Worm (Caenorhabditis elegans): ENCODE results near the gene gcy-4.

The gcy-4 gene

DNA sequence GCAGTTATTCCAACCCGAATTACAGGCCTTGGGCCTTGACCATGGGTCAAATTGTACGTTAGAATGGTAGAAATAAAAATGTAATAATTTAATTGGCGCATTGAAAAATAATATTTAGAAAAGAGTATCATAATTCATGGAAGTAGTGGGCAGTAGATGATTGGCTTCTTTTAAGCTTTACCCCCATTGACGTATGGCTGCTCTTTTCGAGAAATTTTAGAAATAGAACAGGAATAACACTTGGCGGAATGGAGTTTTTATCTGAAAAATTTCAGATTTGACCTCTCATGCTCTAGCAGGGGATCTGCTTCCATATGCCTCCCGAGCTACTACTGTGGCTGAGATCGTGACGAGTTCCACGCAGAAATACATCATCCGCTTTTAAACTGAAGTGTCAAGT, at the start of gene gcy-4:
Gene gcy-4, minus strand, starts transcription at position 101 of the 400 bp plus-strand sequence.
- no peak for TF ChIP-seq ccch-3 (GFP tag; optimal IDR thresholded peaks at IDR 0.05)
- TF ChIP-seq aptf-3 (GFP tag; IDR thresholded peaks at IDR 0.05), result no peak
- no peak for TF ChIP-seq C06A6.2 (GFP tag; conservative IDR thresholded peaks at IDR 0.05)
- TF ChIP-seq rec-8 (tag; optimal IDR thresholded peaks at IDR 0.05), result no peak
- no peak for TF ChIP-seq bed-2 (GFP tag; IDR thresholded peaks at IDR 0.05)
- TF ChIP-seq lin-54 (GFP tag; optimal IDR thresholded peaks at IDR 0.05), result no peak
- TF ChIP-seq efl-1 (GFP tag; optimal IDR thresholded peaks at IDR 0.05), result no peak
- TF ChIP-seq pha-4 (tag; optimal IDR thresholded peaks at IDR 0.05), result no peak
- no peak for TF ChIP-seq ztf-26 (tag; optimal IDR thresholded peaks at IDR 0.05)
- no peak for TF ChIP-seq T26A5.8 (tag; optimal IDR thresholded peaks at IDR 0.05)
- TF ChIP-seq ceh-40 (GFP tag; IDR thresholded peaks at IDR 0.05), result no peak
- TF ChIP-seq chd-7 (tag; optimal IDR thresholded peaks at IDR 0.05), result no peak

DNA sequence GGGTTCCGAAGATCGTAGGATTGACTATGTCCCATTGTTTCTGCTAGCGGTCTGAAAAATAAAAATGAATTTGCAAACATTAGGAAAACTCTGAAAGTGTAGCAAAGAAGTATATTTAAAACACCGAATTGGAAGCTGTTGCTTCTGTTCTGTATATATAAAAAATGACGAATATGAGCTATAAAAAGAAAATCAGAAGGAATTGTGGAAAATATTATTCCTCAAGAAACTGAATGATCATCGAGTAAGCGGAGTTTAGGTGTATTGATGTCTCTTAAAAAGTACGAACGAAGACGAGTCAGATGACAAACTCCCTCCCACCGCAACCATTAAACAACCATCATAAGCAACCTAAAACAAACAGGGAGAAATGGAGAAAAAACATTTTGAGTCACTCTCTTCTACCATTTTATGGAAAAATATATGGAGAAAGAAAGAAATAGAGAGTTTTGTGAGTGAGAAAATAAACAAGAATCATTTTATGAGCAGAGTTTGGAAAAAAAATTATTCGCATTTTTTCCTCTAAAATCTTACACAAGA, 48.9 kb upstream of the gcy-4 start, which contains the start of gene C07E3.3:
Gene C07E3.3, minus strand, starts transcription at position 51 of the 540 bp plus-strand sequence.
- TF ChIP-seq snpc-1.3 (tag; optimal IDR thresholded peaks at IDR 0.05; ENCODE audit: insufficient read depth) (no peak), Y53F4B.3 (GFP tag; IDR thresholded peaks at IDR 0.05) (no peak)

DNA sequence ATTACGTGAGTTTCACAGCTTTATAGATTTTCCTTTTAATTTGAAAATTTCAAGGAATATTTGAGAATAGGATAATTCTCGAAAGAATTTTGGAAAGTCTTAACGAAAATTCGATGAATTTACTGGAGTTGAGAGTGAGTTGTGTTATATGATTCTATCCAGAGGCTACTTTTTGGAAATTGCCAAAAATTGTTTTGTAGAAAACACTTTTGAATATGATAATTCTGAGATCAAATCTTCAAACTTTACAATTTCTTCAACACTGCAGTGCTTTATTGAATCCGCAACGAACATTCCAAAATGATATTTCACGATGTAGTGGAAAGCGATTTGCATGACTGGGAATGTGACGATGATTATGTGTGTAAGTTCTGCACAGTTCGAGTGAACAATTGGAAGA, 43.3 kb upstream of the gcy-4 start, which contains the start of gene C07E3.8:
Gene C07E3.8, plus strand, starts transcription at position 301 of the 400 bp plus-strand sequence.
- no peak for TF ChIP-seq F33H1.4 (GFP tag; IDR thresholded peaks at IDR 0.05)
- TF ChIP-seq dpff-1 (tag; optimal IDR thresholded peaks at IDR 0.05), result no peak
- TF ChIP-seq tbx-9 (tag; optimal IDR thresholded peaks at IDR 0.05; ENCODE audit: borderline replicate concordance), result no peak
- no peak for TF ChIP-seq egl-44 (GFP tag; IDR thresholded peaks at IDR 0.05)
- TF ChIP-seq nfya-2 (GFP tag; IDR thresholded peaks at IDR 0.05), result no peak
- TF ChIP-seq nhr-90 (tag; optimal IDR thresholded peaks at IDR 0.05), result no peak

DNA sequence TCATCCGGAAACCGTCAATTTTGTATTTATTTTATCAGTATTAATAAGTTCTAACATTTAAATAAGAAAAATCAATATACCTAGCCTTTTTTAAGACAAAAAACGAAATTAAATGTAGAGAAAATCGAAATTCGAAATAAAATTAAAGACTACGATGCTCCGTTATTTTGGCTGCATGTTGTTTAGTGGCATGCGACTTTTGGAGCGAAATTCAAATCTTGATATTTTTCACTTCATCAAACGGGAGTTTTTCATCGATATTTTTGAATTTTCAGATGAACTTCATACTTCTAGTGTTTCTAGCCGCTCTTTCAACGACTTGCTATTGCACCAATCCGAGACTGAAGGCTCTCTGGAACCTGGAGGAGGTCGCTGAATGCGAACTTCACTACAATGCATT, 41.9 kb upstream of the gcy-4 start, which contains the start of gene C07E3.9:
Gene C07E3.9, plus strand, starts transcription at position 270 of the 400 bp plus-strand sequence.
- no peak for TF ChIP-seq xnd-1 (tag; optimal IDR thresholded peaks at IDR 0.05)
- peak; percentile 79 for TF ChIP-seq lin-54 (GFP tag; optimal IDR thresholded peaks at IDR 0.05)
- no peak for TF ChIP-seq ets-4 (GFP tag; optimal IDR thresholded peaks at IDR 0.05)
- TF ChIP-seq F55B11.4 (tag; optimal IDR thresholded peaks at IDR 0.05; ENCODE audit: borderline replicate concordance, insufficient read depth), result no peak
- TF ChIP-seq bed-2 (GFP tag; IDR thresholded peaks at IDR 0.05), result no peak
- TF ChIP-seq aptf-2 (GFP tag; conservative IDR thresholded peaks at IDR 0.05), result no peak
- TF ChIP-seq dpl-1 (GFP tag; optimal IDR thresholded peaks at IDR 0.05), result peak; percentile 66
- peak; percentile 90 for TF ChIP-seq attf-3 (GFP tag; conservative IDR thresholded peaks at IDR 0.05)
- peak; percentile 53 for TF ChIP-seq efl-1 (GFP tag; optimal IDR thresholded peaks at IDR 0.05)
- peak in 1 of 3 experiments; percentile 58 for TF ChIP-seq lin-35 (GFP tag; optimal IDR thresholded peaks at IDR 0.05)
- no peak for TF ChIP-seq hlh-26 (GFP tag; conservative IDR thresholded peaks at IDR 0.05)
- no peak for TF ChIP-seq B0035.1 (tag; optimal IDR thresholded peaks at IDR 0.05)
- TF ChIP-seq somi-1 (GFP tag; optimal IDR thresholded peaks at IDR 0.05), result no peak

DNA sequence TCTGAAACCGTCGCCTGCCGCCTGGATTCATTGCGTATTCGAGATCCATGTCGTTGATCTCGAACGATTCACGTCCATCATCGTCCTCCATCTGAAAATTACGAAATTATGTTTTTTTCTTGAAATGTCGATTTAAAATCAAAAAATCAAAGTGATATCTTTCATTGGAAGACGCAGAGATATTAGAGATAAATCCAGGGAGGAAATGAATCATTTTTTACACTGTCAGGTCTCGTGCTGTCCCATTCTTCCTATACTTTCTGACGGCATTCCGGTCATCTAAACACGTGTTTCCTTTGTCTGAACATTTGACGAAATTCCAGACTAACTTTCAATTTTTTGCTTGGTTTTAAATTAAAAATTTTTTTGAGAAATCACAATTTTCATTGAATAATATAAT, 41.3 kb upstream of the gcy-4 start, which contains the start of gene stip-1:
Gene stip-1, minus strand, starts transcription at position 98 of the 400 bp plus-strand sequence.
- no peak for TF ChIP-seq hrde-1 (tag; optimal IDR thresholded peaks at IDR 0.05; ENCODE audit: borderline replicate concordance)
- no peak for TF ChIP-seq B0035.1 (tag; optimal IDR thresholded peaks at IDR 0.05)
- TF ChIP-seq cebp-1 (GFP tag; IDR thresholded peaks at IDR 0.05), result no peak
- peak; percentile 48 for TF ChIP-seq cebp-1 (tag; optimal IDR thresholded peaks at IDR 0.05)
- TF ChIP-seq egl-18 (GFP tag; IDR thresholded peaks at IDR 0.05), result no peak
- TF ChIP-seq lsy-27 (tag; optimal IDR thresholded peaks at IDR 0.05; ENCODE audit: borderline replicate concordance, insufficient read depth), result no peak
- no peak for TF ChIP-seq B0261.1 (tag; optimal IDR thresholded peaks at IDR 0.05)
- TF ChIP-seq athp-1 (tag; optimal IDR thresholded peaks at IDR 0.05), result no peak
- TF ChIP-seq madf-6 (GFP tag; IDR thresholded peaks at IDR 0.05), result no peak
- TF ChIP-seq F23B12.7 (tag; optimal IDR thresholded peaks at IDR 0.05; ENCODE audit: insufficient read depth), result no peak
